Comparison of ENCODE assay signal across 2 worm cellular contexts in the genomic region with DNA sequence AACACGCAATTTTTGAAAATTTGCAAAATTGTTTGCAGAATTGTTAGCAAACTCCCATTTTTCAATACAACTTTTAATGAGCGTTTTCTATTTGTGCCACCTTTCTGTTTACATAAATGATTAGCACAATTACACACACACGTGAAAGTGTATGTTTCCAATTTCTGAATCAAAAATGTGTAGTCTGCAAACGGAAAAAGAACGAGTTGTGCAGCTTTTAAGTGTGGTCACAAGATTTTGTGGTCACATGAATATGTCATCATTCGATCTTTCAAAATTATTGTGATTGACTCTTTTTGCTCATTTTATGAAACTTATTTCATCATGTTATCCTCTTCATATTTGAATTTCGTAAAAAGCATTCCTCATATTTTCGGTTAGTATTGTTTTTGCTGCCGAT.
TF ChIP-seq lines count a peak whose summit lies in the region.

No protein-coding gene starts in this region.

TF ChIP-seq in whole organism, L1 larva, 84 proteins besides CTCF, POLR2A, EP300 and RAD21 (continued from another document):
- no peak for TF ChIP-seq ceh-63 (GFP tag; optimal IDR thresholded peaks at IDR 0.05; lab: Kevin White, UChicago)
- TF ChIP-seq swsn-7 (tag; optimal IDR thresholded peaks at IDR 0.05; lab: Kevin White, UChicago) = no peak
- TF ChIP-seq ceh-90 (tag; optimal IDR thresholded peaks at IDR 0.05; lab: Kevin White, UChicago) = no peak
- no peak for TF ChIP-seq snu-23 (GFP tag; optimal IDR thresholded peaks at IDR 0.05; lab: Kevin White, UChicago)
- TF ChIP-seq dsc-1 (tag; optimal IDR thresholded peaks at IDR 0.05; lab: Kevin White, UChicago) = peak; percentile 9
- TF ChIP-seq hlh-4 (tag; optimal IDR thresholded peaks at IDR 0.05; lab: Kevin White, UChicago) = no peak
- TF ChIP-seq F16B12.6 (tag; optimal IDR thresholded peaks at IDR 0.05; lab: Kevin White, UChicago) = no peak
- TF ChIP-seq xbp-1 (tag; optimal IDR thresholded peaks at IDR 0.05; lab: Kevin White, UChicago) = no peak
- peak in 1 of 2 experiments; percentile 27 for TF ChIP-seq mdl-1 (tag; optimal IDR thresholded peaks at IDR 0.05; lab: Kevin White, UChicago)
- no peak for TF ChIP-seq mep-1 (tag; optimal IDR thresholded peaks at IDR 0.05; lab: Kevin White, UChicago)
- TF ChIP-seq zag-1 (tag; optimal IDR thresholded peaks at IDR 0.05; lab: Kevin White, UChicago) = no peak
- no peak for TF ChIP-seq ztf-11 (tag; optimal IDR thresholded peaks at IDR 0.05; lab: Kevin White, UChicago)
- TF ChIP-seq lin-14 (GFP tag; optimal IDR thresholded peaks at IDR 0.05; lab: Kevin White, UChicago) = peak; percentile 73
- TF ChIP-seq ceh-88 (GFP tag; IDR thresholded peaks at IDR 0.05; lab: Robert Waterston, UW) = no peak
- TF ChIP-seq dpl-1 (GFP tag; optimal IDR thresholded peaks at IDR 0.05; lab: Kevin White, UChicago) = no peak
- no peak for TF ChIP-seq pax-3 (tag; optimal IDR thresholded peaks at IDR 0.05; lab: Kevin White, UChicago)
- TF ChIP-seq efl-1 (optimal IDR thresholded peaks at IDR 0.05; lab: Kevin White, UChicago) = no peak
- TF ChIP-seq efl-1 (GFP tag; optimal IDR thresholded peaks at IDR 0.05 in 1 of 2; lab: Kevin White, UChicago) = peak in 1 of 2 experiments; percentile 60
- TF ChIP-seq lin-39 (tag; optimal IDR thresholded peaks at IDR 0.05; lab: Kevin White, UChicago) = no peak
- TF ChIP-seq jun-1 (tag; optimal IDR thresholded peaks at IDR 0.05; lab: Kevin White, UChicago) = peak; percentile 35
- peak; percentile 49 for TF ChIP-seq nhr-20 (tag; optimal IDR thresholded peaks at IDR 0.05; lab: Kevin White, UChicago)
- TF ChIP-seq elt-3 (tag; optimal IDR thresholded peaks at IDR 0.05; lab: Kevin White, UChicago) = no peak
- peak; percentile 65 for TF ChIP-seq ceh-8 (GFP tag; optimal IDR thresholded peaks at IDR 0.05; lab: Kevin White, UChicago)
- TF ChIP-seq ets-5 (GFP tag; IDR thresholded peaks at IDR 0.05; lab: Robert Waterston, UW) = no peak
- no peak for TF ChIP-seq fkh-10 (GFP tag; optimal IDR thresholded peaks at IDR 0.05; lab: Kevin White, UChicago)
- TF ChIP-seq lir-3 (tag; optimal IDR thresholded peaks at IDR 0.05; lab: Kevin White, UChicago; ENCODE audit: poor library complexity) = peak; percentile 30
- TF ChIP-seq egl-13 (tag; optimal IDR thresholded peaks at IDR 0.05; lab: Kevin White, UChicago) = peak; percentile 62
- TF ChIP-seq fkh-8 (tag; optimal IDR thresholded peaks at IDR 0.05; lab: Kevin White, UChicago) = peak; percentile 44
- TF ChIP-seq snpc-4 (tag; optimal IDR thresholded peaks at IDR 0.05; lab: Kevin White, UChicago) = no peak
- TF ChIP-seq lsy-2 (tag; optimal IDR thresholded peaks at IDR 0.05; lab: Kevin White, UChicago) = peak; percentile 6 to 15
- no peak for TF ChIP-seq sup-37 (GFP tag; optimal IDR thresholded peaks at IDR 0.05; lab: Kevin White, UChicago)
- no peak for TF ChIP-seq fkh-4 (tag; optimal IDR thresholded peaks at IDR 0.05; lab: Kevin White, UChicago; ENCODE audit: borderline replicate concordance)

TF ChIP-seq in whole organism, L4 larva, 104 proteins besides CTCF, POLR2A, EP300 and RAD21 (continued from another document):
- TF ChIP-seq dpl-1 (GFP tag; optimal IDR thresholded peaks at IDR 0.05; lab: Kevin White, UChicago) = no peak
- TF ChIP-seq daf-8 (GFP tag; IDR thresholded peaks at IDR 0.05; lab: Robert Waterston, UW) = no peak
- TF ChIP-seq tag-97 (GFP tag; IDR thresholded peaks at IDR 0.05; lab: Robert Waterston, UW) = no peak
- TF ChIP-seq ztf-7 (tag; optimal IDR thresholded peaks at IDR 0.05; lab: Kevin White, UChicago) = no peak
- TF ChIP-seq ceh-28 (tag; optimal IDR thresholded peaks at IDR 0.05; lab: Kevin White, UChicago) = no peak
- no peak for TF ChIP-seq Y5F2A.4 (GFP tag; optimal IDR thresholded peaks at IDR 0.05; lab: Kevin White, UChicago)
- TF ChIP-seq duxl-1 (tag; optimal IDR thresholded peaks at IDR 0.05; lab: Kevin White, UChicago; ENCODE audit: poor library complexity) = no peak
- no peak for TF ChIP-seq cey-2 (tag; optimal IDR thresholded peaks at IDR 0.05; lab: Kevin White, UChicago; ENCODE audit: borderline replicate concordance, insufficient read depth)
- TF ChIP-seq mdt-29 (GFP tag; IDR thresholded peaks at IDR 0.05; lab: Robert Waterston, UW) = no peak
- no peak for TF ChIP-seq set-16 (GFP tag; IDR thresholded peaks at IDR 0.05; lab: Robert Waterston, UW)
- TF ChIP-seq hlh-11 (tag; optimal IDR thresholded peaks at IDR 0.05; lab: Kevin White, UChicago) = peak; percentile 44
- no peak for TF ChIP-seq dmd-9 (GFP tag; IDR thresholded peaks at IDR 0.05; lab: Robert Waterston, UW)
- TF ChIP-seq nhr-41 (GFP tag; IDR thresholded peaks at IDR 0.05; lab: Robert Waterston, UW) = no peak
- peak; percentile 31; the same call in 1 of the 2 replicates for TF ChIP-seq dmd-6 (GFP tag; IDR thresholded peaks at IDR 0.05; lab: Robert Waterston, UW)
- no peak for TF ChIP-seq sdz-12 (GFP tag; optimal IDR thresholded peaks at IDR 0.05; lab: Kevin White, UChicago)
- no peak for TF ChIP-seq F44E2.7 (GFP tag; IDR thresholded peaks at IDR 0.05; lab: Robert Waterston, UW)
- no peak for TF ChIP-seq zip-2 (tag; optimal IDR thresholded peaks at IDR 0.05; lab: Kevin White, UChicago)
- TF ChIP-seq hlh-30 (tag; optimal IDR thresholded peaks at IDR 0.05; lab: Kevin White, UChicago; ENCODE audit: insufficient read depth) = peak; percentile 79
- TF ChIP-seq unc-62 (GFP tag; optimal IDR thresholded peaks at IDR 0.05 in 1 of 2; lab: Kevin White, UChicago) = peak in 1 of 2 experiments; percentile 94
- TF ChIP-seq unc-62 (tag; optimal IDR thresholded peaks at IDR 0.05; lab: Kevin White, UChicago) = no peak
- no peak for TF ChIP-seq D1046.2 (GFP tag; IDR thresholded peaks at IDR 0.05; lab: Robert Waterston, UW)
- TF ChIP-seq pha-4 (GFP tag; IDR thresholded peaks at IDR 0.05; lab: Robert Waterston, UW) = no peak
- no peak for TF ChIP-seq pha-4 (tag; optimal IDR thresholded peaks at IDR 0.05; lab: Kevin White, UChicago)
- TF ChIP-seq lin-15B (tag; optimal IDR thresholded peaks at IDR 0.05; lab: Kevin White, UChicago) = no peak
- peak; percentile 90 for TF ChIP-seq nhr-28 (tag; optimal IDR thresholded peaks at IDR 0.05; lab: Kevin White, UChicago)
- peak; percentile 1 for TF ChIP-seq mep-1 (tag; optimal IDR thresholded peaks at IDR 0.05; lab: Kevin White, UChicago)
- TF ChIP-seq daf-16 (GFP tag; optimal IDR thresholded peaks at IDR 0.05; lab: Kevin White, UChicago) = no peak
- TF ChIP-seq daf-16 (tag; optimal IDR thresholded peaks at IDR 0.05; lab: Kevin White, UChicago) = peak; percentile 78
- no peak for TF ChIP-seq ctbp-1 (GFP tag; IDR thresholded peaks at IDR 0.05; lab: Robert Waterston, UW)
- TF ChIP-seq nhr-6 (tag; optimal IDR thresholded peaks at IDR 0.05; lab: Kevin White, UChicago) = no peak
- TF ChIP-seq vab-7 (GFP tag; IDR thresholded peaks at IDR 0.05; lab: Robert Waterston, UW) = no peak
- no peak for TF ChIP-seq jun-1 (tag; optimal IDR thresholded peaks at IDR 0.05; lab: Kevin White, UChicago)
- TF ChIP-seq F37D6.2 (tag; optimal IDR thresholded peaks at IDR 0.05; lab: Kevin White, UChicago) = no peak
